Worm (Caenorhabditis elegans) whole organism, L4 larva: Measurements from ENCODE around the gene Y55F3C.17.
A peak's percentile ranks its signal among the peaks of the same experiment; 100 is the strongest.

Experiments used
- F26F4.8 ChIP-seq: fragments of 200-800 bp; sonication (Bioruptor generic); conservative IDR thresholded peaks from 2 replicates; pipeline ENCODE4 v1.3.6; 2022; ENCODE audit warnings: missing genetic modification characterization, missing compliant biosample characterization
- F37D6.2 ChIP-seq: sonication (generic microtip); optimal IDR thresholded peaks from 2 replicates; lab custom pipeline; 2016; ENCODE audit warnings: mild to moderate bottlenecking, missing genetic modification characterization, missing compliant biosample characterization
- F44E2.7 ChIP-seq: fragments of 200-800 bp; sonication (Bioruptor generic); IDR thresholded peaks from 2 replicates; pipeline ENCODE4 v2.1.2; 2022; ENCODE audit warnings: missing genetic modification characterization, missing compliant biosample characterization
- F49E8.2 ChIP-seq: sonication (generic microtip); optimal IDR thresholded peaks from 2 replicates; lab custom pipeline; 2016; ENCODE audit warnings: missing compliant biosample characterization, mild to moderate bottlenecking, missing genetic modification characterization, borderline replicate concordance
- R02D3.7 ChIP-seq: fragments of 150-350 bp; sonication (generic microtip); optimal IDR thresholded peaks from 3 replicates; lab custom pipeline; 2014; ENCODE audit warnings: missing biosample characterization, missing genetic modification characterization
- Y48G9A.11 ChIP-seq: fragments of 200-800 bp; sonication (Bioruptor generic); IDR thresholded peaks from 2 replicates; pipeline ENCODE4 v1.3.6; 2022; ENCODE audit warnings: missing genetic modification reagents, missing genetic modification characterization, missing compliant biosample characterization
- Y5F2A.4 ChIP-seq: fragments of 200-800 bp; sonication (Bioruptor generic); optimal IDR thresholded peaks from 2 replicates; lab custom pipeline; 2018; ENCODE audit warnings: mild to moderate bottlenecking, missing genetic modification characterization, missing compliant biosample characterization
- ZK546.5 ChIP-seq, 2 experiments: sonication (generic microtip); optimal IDR thresholded peaks; 2 replicates each; lab custom pipeline; 2017; ENCODE audit warnings: missing biosample characterization in 2 of 2, missing genetic modification characterization in 2 of 2
- ama-1 ChIP-seq: fragments of 150-350 bp; optimal IDR thresholded peaks from 2 replicates; lab custom pipeline; 2014; ENCODE audit warnings: inconsistent platforms, mixed read lengths
- arid-1 ChIP-seq: fragments of 200-800 bp; sonication (Bioruptor generic); conservative IDR thresholded peaks from 2 replicates; pipeline ENCODE4 v1.3.6; 2022; ENCODE audit warnings: missing genetic modification reagents, missing genetic modification characterization, missing compliant biosample characterization
- attf-4 ChIP-seq: sonication (generic microtip); optimal IDR thresholded peaks from 3 replicates; lab custom pipeline; 2017; ENCODE audit warnings: missing biosample characterization, missing genetic modification characterization
- ceh-20 ChIP-seq: fragments of 200-800 bp; sonication (Bioruptor generic); IDR thresholded peaks from 2 replicates; pipeline ENCODE4 v1.3.6; 2022; ENCODE audit warnings: missing genetic modification reagents, missing genetic modification characterization, missing compliant biosample characterization
- ceh-44 ChIP-seq: fragments of 200-800 bp; sonication (Bioruptor generic); IDR thresholded peaks from 2 replicates; pipeline ENCODE4 v1.3.6; 2022; ENCODE audit warnings: missing genetic modification reagents, missing genetic modification characterization, missing compliant biosample characterization
- cey-2 ChIP-seq: sonication (generic microtip); optimal IDR thresholded peaks from 3 replicates; lab custom pipeline; 2017; ENCODE audit warnings: missing genetic modification characterization, mild to moderate bottlenecking, missing compliant biosample characterization, antibody characterized with exemption, borderline replicate concordance; ENCODE audit not compliant: insufficient read depth
- daf-12 ChIP-seq: fragments of 150-350 bp; optimal IDR thresholded peaks from 2 replicates; lab custom pipeline; 2014; ENCODE audit warnings: missing biosample characterization, missing genetic modification reagents, missing genetic modification characterization
- daf-19 ChIP-seq: fragments of 200-800 bp; sonication (Bioruptor generic); conservative IDR thresholded peaks from 2 replicates; pipeline ENCODE4 v1.3.6; 2022; ENCODE audit warnings: missing genetic modification characterization, missing compliant biosample characterization
- dmd-6 ChIP-seq: fragments of 200-800 bp; sonication (Bioruptor generic); IDR thresholded peaks from 2 replicates; pipeline ENCODE4 v1.3.6; 2022; ENCODE audit warnings: missing genetic modification reagents, missing genetic modification characterization, missing compliant biosample characterization
- dmd-9 ChIP-seq: fragments of 200-800 bp; sonication (Bioruptor generic); IDR thresholded peaks from 2 replicates; pipeline ENCODE4 v1.3.6; 2022; ENCODE audit warnings: missing genetic modification reagents, missing genetic modification characterization, missing compliant biosample characterization
- dpl-1 ChIP-seq: fragments of 150-350 bp; optimal IDR thresholded peaks from 2 replicates; lab custom pipeline; 2014; ENCODE audit warnings: missing biosample characterization, missing genetic modification reagents, missing genetic modification characterization
- fkh-10 ChIP-seq: fragments of 150-350 bp; optimal IDR thresholded peaks from 2 replicates; lab custom pipeline; 2014; ENCODE audit warnings: missing biosample characterization, missing genetic modification reagents, missing genetic modification characterization
- gei-8 ChIP-seq: fragments of 200-800 bp; sonication (Bioruptor generic); optimal IDR thresholded peaks from 2 replicates; lab custom pipeline; 2018; ENCODE audit warnings: mild to moderate bottlenecking, missing genetic modification characterization, missing compliant biosample characterization
- hif-1 ChIP-seq, 2 experiments: sonication (generic microtip); optimal IDR thresholded peaks; 2 replicates each; lab custom pipeline; 2016 to 2017; ENCODE audit warnings: missing compliant biosample characterization in 2 of 2, missing genetic modification characterization in 2 of 2, missing genetic modification reagents in 2 of 2, missing genotype in 2 of 2, mild to moderate bottlenecking in 1 of 2
- lim-7 ChIP-seq: fragments of 200-800 bp; sonication (Bioruptor generic); IDR thresholded peaks from 2 replicates; pipeline ENCODE4 v1.3.6; 2022; ENCODE audit warnings: missing genetic modification characterization, missing compliant biosample characterization
- lin-1 ChIP-seq: fragments of 200-800 bp; sonication (Bioruptor generic); IDR thresholded peaks from 2 replicates; pipeline ENCODE4 v1.3.6; 2022; ENCODE audit warnings: missing genetic modification reagents, missing genetic modification characterization, missing compliant biosample characterization
- lin-15B ChIP-seq: fragments of 150-350 bp; sonication (generic microtip); optimal IDR thresholded peaks from 3 replicates; lab custom pipeline; 2014; ENCODE audit warnings: missing biosample characterization, missing genetic modification characterization
- lin-38 ChIP-seq: fragments of 200-800 bp; sonication (Bioruptor generic); IDR thresholded peaks from 2 replicates; pipeline ENCODE4 v1.3.6; 2022; ENCODE audit warnings: missing genetic modification reagents, missing genetic modification characterization, missing compliant biosample characterization
- lin-39 ChIP-seq: fragments of 150-350 bp; optimal IDR thresholded peaks from 2 replicates; lab custom pipeline; 2014; ENCODE audit warnings: missing biosample characterization, missing genetic modification reagents, missing genetic modification characterization
- lsy-2 ChIP-seq, 2 experiments: fragments of 150-350 bp in 1 of 2; sonication (generic microtip) in 1 of 2; optimal IDR thresholded peaks; 2 replicates each; lab custom pipeline; 2014 to 2017; ENCODE audit warnings: missing biosample characterization in 2 of 2, missing genetic modification characterization in 2 of 2
- madf-9 ChIP-seq: fragments of 200-800 bp; sonication (Bioruptor generic); conservative IDR thresholded peaks from 2 replicates; pipeline ENCODE4 v1.3.6; 2022; ENCODE audit warnings: missing genetic modification reagents, missing genetic modification characterization, missing compliant biosample characterization
- mdl-1 ChIP-seq, 2 experiments: fragments of 150-350 bp in 1 of 2; sonication (generic microtip) in 1 of 2; optimal IDR thresholded peaks; 2 replicates each; lab custom pipeline; 2014 to 2017; ENCODE audit warnings: missing biosample characterization in 2 of 2, missing genetic modification characterization in 2 of 2
- mdt-29 ChIP-seq: fragments of 200-800 bp; sonication (Bioruptor generic); IDR thresholded peaks from 2 replicates; pipeline ENCODE4 v1.3.6; 2022; ENCODE audit warnings: missing genetic modification reagents, missing genetic modification characterization, missing compliant biosample characterization
- mes-2 ChIP-seq: sonication (generic microtip); optimal IDR thresholded peaks from 2 replicates; lab custom pipeline; 2016; ENCODE audit warnings: missing genotype, mild to moderate bottlenecking, missing genetic modification characterization, missing compliant biosample characterization; ENCODE audit not compliant: poor library complexity, severe bottlenecking
- mxl-2 ChIP-seq: fragments of 200-800 bp; sonication (Bioruptor generic); conservative IDR thresholded peaks from 2 replicates; pipeline ENCODE4 v1.3.6; 2022; ENCODE audit warnings: missing genetic modification reagents, missing genetic modification characterization, missing compliant biosample characterization
- mxl-3 ChIP-seq: fragments of 200-800 bp; sonication (Bioruptor generic); optimal IDR thresholded peaks from 2 replicates; lab custom pipeline; 2018; ENCODE audit warnings: mild to moderate bottlenecking, missing genetic modification characterization, missing compliant biosample characterization
- nhr-111 ChIP-seq: fragments of 200-800 bp; sonication (Bioruptor generic); optimal IDR thresholded peaks from 2 replicates; lab custom pipeline; 2018; ENCODE audit warnings: mild to moderate bottlenecking, missing genetic modification characterization, missing compliant biosample characterization
- nhr-237 ChIP-seq: sonication (generic microtip); optimal IDR thresholded peaks from 2 replicates; lab custom pipeline; 2017; ENCODE audit warnings: missing biosample characterization, missing genetic modification characterization
- nhr-28 ChIP-seq: fragments of 150-350 bp; optimal IDR thresholded peaks from 2 replicates; lab custom pipeline; 2014; ENCODE audit warnings: missing biosample characterization, missing genetic modification characterization
- nhr-41 ChIP-seq: fragments of 200-800 bp; sonication (Bioruptor generic); IDR thresholded peaks from 2 replicates; pipeline ENCODE4 v1.3.6; 2022; ENCODE audit warnings: missing genetic modification reagents, missing genetic modification characterization, missing compliant biosample characterization
- nhr-42 ChIP-seq: fragments of 200-800 bp; sonication (Bioruptor generic); IDR thresholded peaks from 2 replicates; pipeline ENCODE4 v1.3.6; 2022; ENCODE audit warnings: missing genetic modification characterization, missing compliant biosample characterization
- rbr-2 ChIP-seq: sonication (generic microtip); optimal IDR thresholded peaks from 2 replicates; lab custom pipeline; 2016; ENCODE audit warnings: missing genotype, missing genetic modification characterization, missing compliant biosample characterization
- sdz-12 ChIP-seq: fragments of 200-800 bp; sonication (Bioruptor generic); optimal IDR thresholded peaks from 2 replicates; lab custom pipeline; 2018; ENCODE audit warnings: mild to moderate bottlenecking, missing genetic modification characterization, missing compliant biosample characterization
- skn-1 ChIP-seq: fragments of 150-350 bp; optimal IDR thresholded peaks from 2 replicates; lab custom pipeline; 2014; ENCODE audit warnings: missing biosample characterization, missing genetic modification characterization
- snpc-1.2 ChIP-seq: fragments of 200-800 bp; sonication (Bioruptor generic); IDR thresholded peaks from 2 replicates; pipeline ENCODE4 v1.3.6; 2022; ENCODE audit warnings: missing genetic modification reagents, missing genetic modification characterization, missing compliant biosample characterization
- snpc-4 ChIP-seq: fragments of 150-350 bp; optimal IDR thresholded peaks from 2 replicates; lab custom pipeline; 2014; ENCODE audit warnings: missing biosample characterization, missing genetic modification characterization
- tra-1 ChIP-seq: fragments of 200-800 bp; sonication (Bioruptor generic); IDR thresholded peaks from 2 replicates; pipeline ENCODE4 v1.3.6; 2022; ENCODE audit warnings: missing genetic modification reagents, missing genetic modification characterization, missing compliant biosample characterization
- unc-62 ChIP-seq, 3 experiments: fragments of 150-350 bp in 1 of 3; sonication (generic microtip); optimal IDR thresholded peaks in 2 of 3; peaks in 1 of 3; 1 replicate in 1 of 3; 2 replicates in 2 of 3; lab custom pipeline; 2014 to 2017; ENCODE audit warnings: missing biosample characterization in 3 of 3, missing genetic modification characterization in 3 of 3, missing genetic modification reagents in 3 of 3, missing genotype in 1 of 3
- zfp-2 ChIP-seq: sonication (generic microtip); optimal IDR thresholded peaks from 2 replicates; lab custom pipeline; 2016; ENCODE audit warnings: mild to moderate bottlenecking, missing genetic modification characterization, missing compliant biosample characterization
- ztf-7 ChIP-seq: fragments of 150-350 bp; optimal IDR thresholded peaks from 2 replicates; lab custom pipeline; 2014; ENCODE audit warnings: missing biosample characterization, missing genetic modification characterization

Y55F3C.17 gene

ce11 chrIV:682726-683340 is 15.4 kb downstream of the Y55F3C.17 start (continued):
- TF ChIP-seq dmd-6 (GFP tag; lab: Robert Waterston, UW) = peak; percentile 71
- peak in 1 of 2 experiments; percentile 73 for TF ChIP-seq mdl-1 (tag; optimal IDR thresholded peaks at IDR 0.05; lab: Kevin White, UChicago)
- TF ChIP-seq nhr-28 = peak; percentile 38
- peak; percentile 78 for TF ChIP-seq mes-2 (tag; lab: Kevin White, UChicago)
- peak; percentile 83 for TF ChIP-seq dmd-9 (GFP tag; lab: Robert Waterston, UW)
- TF ChIP-seq nhr-42 = peak; percentile 73; the same call in 1 of the 2 replicates
- TF ChIP-seq ZK546.5 (tag; optimal IDR thresholded peaks at IDR 0.05; lab: Kevin White, UChicago) = no peak
- TF ChIP-seq daf-19 (GFP tag; lab: Robert Waterston, UW) = peak; percentile 80
- TF ChIP-seq zfp-2 (tag; lab: Kevin White, UChicago) = peak; percentile 19
- peak; percentile 73 for TF ChIP-seq sdz-12 (GFP tag; lab: Kevin White, UChicago)
- peak; percentile 80 for TF ChIP-seq arid-1 (GFP tag; lab: Robert Waterston, UW)
- TF ChIP-seq nhr-41 (GFP tag; lab: Robert Waterston, UW) = peak; percentile 80; the same call in 1 of the 2 replicates
- TF ChIP-seq F37D6.2 = peak; percentile 41
- TF ChIP-seq ceh-44 (GFP tag; lab: Robert Waterston, UW) = peak; percentile 62; the same call in 1 of the 2 replicates
- no peak for TF ChIP-seq ama-1 (lab: Kevin White, UChicago)
- peak; percentile 95 for TF ChIP-seq lim-7 (GFP tag; lab: Robert Waterston, UW)
- peak; percentile 52; the same call in 1 of the 2 replicates for TF ChIP-seq mdt-29 (GFP tag; lab: Robert Waterston, UW)
- TF ChIP-seq snpc-1.2 (GFP tag; lab: Robert Waterston, UW) = peak; percentile 85
- peak; percentile 52; the same call in 1 of the 2 replicates for TF ChIP-seq ceh-20 (GFP tag; lab: Robert Waterston, UW)
- peak; percentile 2 for TF ChIP-seq F49E8.2
- TF ChIP-seq hif-1 (tag; optimal IDR thresholded peaks at IDR 0.05; lab: Kevin White, UChicago) = peak in 1 of 2 experiments; percentile 62
- TF ChIP-seq mxl-2 = 0 out of 2 replicates have a peak, but pooled peaks have one; percentile 40
- TF ChIP-seq gei-8 (GFP tag; lab: Kevin White, UChicago) = peak; percentile 80
- TF ChIP-seq cey-2 (tag; lab: Kevin White, UChicago) = no peak
- peak; percentile 79 for TF ChIP-seq rbr-2
- peak in 1 of 2 experiments; percentile 87 for TF ChIP-seq unc-62 (GFP tag; optimal IDR thresholded peaks at IDR 0.05 in 1 of 2; lab: Kevin White, UChicago)
- no peak for TF ChIP-seq unc-62 (tag; optimal IDR thresholded peaks at IDR 0.05; lab: Kevin White, UChicago)
- no peak for TF ChIP-seq fkh-10
- TF ChIP-seq lin-39 (tag; lab: Kevin White, UChicago) = no peak
- TF ChIP-seq lin-1 = peak; percentile 30; the same call in 1 of the 2 replicates
- TF ChIP-seq lsy-2 (tag; optimal IDR thresholded peaks at IDR 0.05; lab: Kevin White, UChicago) = no peak
- TF ChIP-seq skn-1 (tag; lab: Kevin White, UChicago) = no peak
- peak; percentile 82 for TF ChIP-seq nhr-111 (GFP tag; lab: Kevin White, UChicago)
- peak; percentile 57 for TF ChIP-seq ztf-7 (tag; lab: Kevin White, UChicago)
- TF ChIP-seq Y5F2A.4 (GFP tag; lab: Kevin White, UChicago) = peak; percentile 69
- no peak for TF ChIP-seq daf-12 (tag; lab: Kevin White, UChicago)
- TF ChIP-seq dpl-1 (GFP tag; lab: Kevin White, UChicago) = peak; percentile 18
- TF ChIP-seq madf-9 (GFP tag; lab: Robert Waterston, UW) = peak; percentile 81
- TF ChIP-seq mxl-3 = peak; percentile 77
- TF ChIP-seq lin-15B (tag; lab: Kevin White, UChicago) = no peak
- TF ChIP-seq F26F4.8 = peak; percentile 73
- TF ChIP-seq attf-4 (tag; lab: Kevin White, UChicago) = no peak
- TF ChIP-seq lin-38 = peak; percentile 80; the same call in 1 of the 2 replicates
- TF ChIP-seq R02D3.7 = peak; percentile 6
- TF ChIP-seq snpc-4 (tag; lab: Kevin White, UChicago) = no peak
- TF ChIP-seq nhr-237 (tag; lab: Kevin White, UChicago) = no peak
- TF ChIP-seq F44E2.7 (GFP tag; lab: Robert Waterston, UW) = 0 out of 2 replicates have a peak, but pooled peaks have one; percentile 69
- TF ChIP-seq tra-1 (GFP tag; lab: Robert Waterston, UW) = peak; percentile 76
- TF ChIP-seq Y48G9A.11 (GFP tag; lab: Robert Waterston, UW) = peak; percentile 84
